Fruit fly (Drosophila melanogaster): Measurements from ENCODE around the gene CG14151.
A peak's percentile ranks its signal among the peaks of the same experiment; 100 is the strongest.

CG14151 gene

DNA sequence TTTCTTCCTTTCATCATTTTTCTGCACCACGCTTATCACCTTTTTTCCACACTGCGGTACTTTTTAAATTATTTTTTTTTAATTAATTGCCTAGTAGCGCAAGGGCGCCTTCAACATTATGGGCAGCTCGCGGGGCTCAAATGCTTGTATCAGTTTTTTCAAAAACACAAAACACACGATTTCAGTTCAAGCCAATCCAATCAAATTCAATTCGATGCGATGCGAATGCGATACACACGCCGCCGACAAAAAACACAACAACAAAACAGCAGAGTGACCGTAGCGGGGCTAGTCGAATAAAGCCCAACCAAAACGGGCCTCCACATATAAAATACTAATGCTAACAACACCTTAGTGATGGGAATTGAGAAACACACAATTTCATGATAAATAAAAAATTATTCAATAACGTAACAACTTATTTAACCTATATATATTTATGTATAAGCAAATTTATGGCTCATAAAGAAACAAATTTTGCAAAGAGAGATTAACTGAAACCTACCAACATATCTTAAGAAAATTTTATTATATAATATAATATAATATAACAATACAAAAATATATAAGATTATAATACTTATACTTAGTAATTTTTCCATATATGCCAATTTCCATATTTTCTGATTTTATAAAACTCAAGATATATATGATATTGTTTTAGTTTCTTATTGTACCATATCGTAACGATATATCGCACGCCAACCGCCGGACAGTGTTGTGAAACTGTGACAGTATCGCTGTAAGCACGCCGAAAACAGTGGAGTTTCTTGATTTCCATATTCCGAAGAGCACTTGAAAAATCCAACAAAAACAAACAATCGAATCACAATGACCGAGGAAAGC, 32.7 kb upstream of the CG14151 start, which contains the start of the genes CG32066 and CG8003:
Gene CG32066, minus strand, starts transcription at position 270 of the 846 bp plus-strand sequence.
Gene CG8003, plus strand, starts transcription at position 732 of the 846 bp plus-strand sequence.
- peak; percentile 5 for TF ChIP-seq Myc (optimal IDR thresholded peaks at IDR 0.05)
- TF ChIP-seq Sp1 (GFP tag; optimal IDR thresholded peaks at IDR 0.05): peak; percentile 37
- TF ChIP-seq brk (GFP tag; optimal IDR thresholded peaks at IDR 0.05): peak; percentile 32
- TF ChIP-seq Rel (GFP tag; optimal IDR thresholded peaks at IDR 0.05): no peak
- peak; percentile 47 for TF ChIP-seq Rel (tag; optimal IDR thresholded peaks at IDR 0.05)
- TF ChIP-seq fru (GFP tag; optimal IDR thresholded peaks at IDR 0.05): peak; percentile 9
- peak; percentile 35 for TF ChIP-seq Hnf4 (GFP tag; optimal IDR thresholded peaks at IDR 0.05)
- TF ChIP-seq HLH106 (tag; optimal IDR thresholded peaks at IDR 0.05): peak; percentile 64
- TF ChIP-seq Mio (GFP tag; optimal IDR thresholded peaks at IDR 0.05): peak; percentile 19
- peak in 1 of 2 experiments; percentile 24 for TF ChIP-seq foxo (GFP tag; optimal IDR thresholded peaks at IDR 0.05)
- TF ChIP-seq Abd-B (GFP tag; optimal IDR thresholded peaks at IDR 0.05): no peak
- TF ChIP-seq jim (GFP tag; optimal IDR thresholded peaks at IDR 0.05): no peak
- TF ChIP-seq N (GFP tag; optimal IDR thresholded peaks at IDR 0.05): no peak
- no peak for TF ChIP-seq ey (GFP tag; optimal IDR thresholded peaks at IDR 0.05)
- peak; percentile 61 for TF ChIP-seq br (GFP tag; optimal IDR thresholded peaks at IDR 0.05)
- peak; percentile 68 for TF ChIP-seq woc (GFP tag; optimal IDR thresholded peaks at IDR 0.05)
- peak; percentile 33 for TF ChIP-seq Hr83 (GFP tag; optimal IDR thresholded peaks at IDR 0.05; ENCODE audit: poor library complexity, severe bottlenecking)
- TF ChIP-seq rgr (GFP tag; optimal IDR thresholded peaks at IDR 0.05): peak; percentile 30
- TF ChIP-seq h (GFP tag; optimal IDR thresholded peaks at IDR 0.05): peak; percentile 40
- peak; percentile 54 for TF ChIP-seq tai (GFP tag; optimal IDR thresholded peaks at IDR 0.05)
- peak; percentile 20 for TF ChIP-seq sage (GFP tag; optimal IDR thresholded peaks at IDR 0.05)

dm6 chr3L:10659993-10660743, 31.9 kb upstream of the CG14151 start:
- TF ChIP-seq psq (GFP tag; optimal IDR thresholded peaks at IDR 0.05): peak; percentile 33
- TF ChIP-seq Vsx2 (GFP tag; optimal IDR thresholded peaks at IDR 0.05; ENCODE audit: partially characterized antibody): no peak
- peak in 1 of 2 experiments; percentile 3 for TF ChIP-seq foxo (GFP tag; optimal IDR thresholded peaks at IDR 0.05)
- TF ChIP-seq HLH106 (tag; optimal IDR thresholded peaks at IDR 0.05): peak; percentile 0

DNA sequence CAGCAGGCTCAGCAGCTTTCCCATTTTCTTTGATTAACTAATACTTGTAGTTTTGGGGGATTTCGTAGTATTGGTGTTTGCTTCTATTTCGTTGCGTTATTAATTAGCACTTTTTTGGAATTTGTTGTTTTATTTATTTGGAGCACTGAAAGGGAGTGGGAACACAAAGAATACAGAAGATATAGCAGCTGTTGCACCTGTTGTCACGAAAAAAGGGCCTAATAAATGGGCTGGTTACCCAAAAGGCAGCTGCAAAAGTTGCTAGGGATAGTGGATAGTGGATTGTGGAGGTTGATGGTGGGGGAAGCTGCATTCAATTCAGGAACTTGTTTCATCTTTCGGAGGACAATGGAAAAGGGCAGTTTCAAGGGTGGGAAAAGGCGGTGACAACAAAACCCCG, 31.2 kb upstream of the CG14151 start:
- TF ChIP-seq Myc (optimal IDR thresholded peaks at IDR 0.05) (no peak), lola (GFP tag; optimal IDR thresholded peaks at IDR 0.05) (no peak), Sp1 (GFP tag; optimal IDR thresholded peaks at IDR 0.05) (no peak), Dif (GFP tag; optimal IDR thresholded peaks at IDR 0.05; ENCODE audit: partially characterized antibody) (no peak), sv (GFP tag; optimal IDR thresholded peaks at IDR 0.05) (no peak)

DNA sequence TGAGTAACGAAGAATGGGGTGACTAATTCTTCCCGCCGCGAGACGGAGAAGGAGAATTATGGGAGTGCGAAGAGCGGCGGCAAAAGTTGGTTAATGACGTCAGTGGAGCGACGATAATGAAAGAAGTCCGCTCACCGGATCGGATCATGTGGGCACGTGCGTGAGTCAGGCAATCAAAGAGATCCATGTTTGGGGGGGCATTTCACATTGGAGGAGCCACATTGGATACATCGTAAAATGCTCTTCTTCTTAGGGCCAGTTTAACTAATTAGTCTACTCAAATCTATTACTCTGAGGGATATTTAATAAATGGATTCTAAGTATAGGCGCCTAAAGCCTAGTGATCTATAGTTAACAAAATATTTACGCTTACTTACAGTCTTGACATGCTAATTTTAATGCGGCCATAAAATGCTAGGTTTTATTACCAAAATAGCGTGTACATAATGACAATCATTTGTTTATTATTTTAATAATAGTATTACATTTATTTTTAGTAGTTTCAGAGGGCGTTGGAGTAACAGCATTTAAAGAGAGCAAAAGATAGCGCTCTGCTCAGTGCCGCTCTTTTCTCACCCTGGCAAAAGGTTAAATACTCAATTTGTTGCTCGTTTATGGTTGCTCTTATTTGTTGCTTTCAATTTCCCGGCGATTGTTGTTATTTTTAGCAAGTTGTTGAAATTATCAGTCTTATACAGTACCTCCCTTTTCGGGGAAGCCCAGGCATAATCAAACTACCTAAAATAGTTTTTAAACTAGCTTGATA, 30.3 kb upstream of the CG14151 start:
- TF ChIP-seq Mio (GFP tag; optimal IDR thresholded peaks at IDR 0.05): no peak
- TF ChIP-seq Rel (GFP tag; optimal IDR thresholded peaks at IDR 0.05): no peak
- peak; percentile 7 for TF ChIP-seq Rel (tag; optimal IDR thresholded peaks at IDR 0.05)

DNA sequence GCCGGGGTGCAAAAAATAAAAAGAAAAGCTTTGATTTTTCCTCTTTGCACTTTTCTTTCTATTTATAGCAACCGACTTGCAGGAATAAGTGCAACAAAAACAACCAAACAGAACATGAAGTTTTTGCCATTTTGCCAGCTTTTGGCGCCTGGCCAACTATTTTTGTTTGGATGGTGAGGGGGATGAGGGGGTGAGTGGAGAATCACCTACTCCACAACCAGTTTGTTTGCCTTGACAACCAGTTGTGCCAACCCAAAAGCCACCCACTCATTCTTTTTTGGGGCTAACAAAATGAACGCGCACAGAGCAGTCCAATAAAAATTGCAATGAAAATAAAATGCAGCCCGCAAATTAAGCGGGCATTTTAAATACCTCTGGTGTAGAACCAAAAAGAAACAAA, 29.0 kb upstream of the CG14151 start:
- TF ChIP-seq h (GFP tag; optimal IDR thresholded peaks at IDR 0.05) (no peak), Vsx2 (GFP tag; optimal IDR thresholded peaks at IDR 0.05; ENCODE audit: partially characterized antibody) (no peak), Myc (optimal IDR thresholded peaks at IDR 0.05) (no peak), sv (GFP tag; optimal IDR thresholded peaks at IDR 0.05) (no peak), rgr (GFP tag; optimal IDR thresholded peaks at IDR 0.05) (no peak), N (GFP tag; optimal IDR thresholded peaks at IDR 0.05) (no peak), OdsH (GFP tag; optimal IDR thresholded peaks at IDR 0.05) (no peak), CG9705 (GFP tag; optimal IDR thresholded peaks at IDR 0.05) (no peak), brk (GFP tag; optimal IDR thresholded peaks at IDR 0.05) (no peak), fru (GFP tag; optimal IDR thresholded peaks at IDR 0.05) (no peak), pan (optimal IDR thresholded peaks at IDR 0.05) (no peak), dmrt93B (GFP tag; optimal IDR thresholded peaks at IDR 0.05) (no peak), Rel (GFP tag; optimal IDR thresholded peaks at IDR 0.05) (no peak), Rel (tag; optimal IDR thresholded peaks at IDR 0.05) (no peak), Hr78 (GFP tag; optimal IDR thresholded peaks at IDR 0.05) (no peak), jim (GFP tag; optimal IDR thresholded peaks at IDR 0.05) (no peak), Dfd (GFP tag; optimal IDR thresholded peaks at IDR 0.05) (no peak), tai (GFP tag; optimal IDR thresholded peaks at IDR 0.05) (no peak), dsf (GFP tag; optimal IDR thresholded peaks at IDR 0.05; ENCODE audit: borderline replicate concordance) (no peak), HLH106 (tag; optimal IDR thresholded peaks at IDR 0.05) (no peak)

All from whole organism, wandering third instar larva.